Fruit fly (Drosophila melanogaster): ENCODE measurements around the gene Drsl2.

The Drsl2 gene

DNA sequence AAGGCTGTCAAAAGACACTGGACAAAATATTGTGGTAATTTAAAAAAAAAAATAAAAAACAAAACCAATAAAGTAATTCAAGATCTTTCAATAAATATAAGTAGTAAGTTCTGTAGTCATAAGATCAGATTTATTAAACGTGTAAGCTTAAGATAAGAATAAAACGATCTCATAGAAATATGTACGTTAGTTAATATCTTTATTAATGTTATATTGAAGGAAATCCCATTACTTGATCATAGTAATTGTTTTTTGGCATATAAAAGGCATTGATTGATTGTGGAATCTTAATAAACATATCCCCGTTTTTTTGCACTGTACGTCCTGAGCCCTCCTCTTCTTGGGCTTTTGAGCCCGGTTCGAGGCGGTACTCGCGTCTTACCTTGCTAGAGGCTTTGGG lies 29.1 kb downstream of the Drsl2 start:
- TF ChIP-seq woc (GFP tag; optimal IDR thresholded peaks at IDR 0.05) (peak; percentile 60), lola (GFP tag; optimal IDR thresholded peaks at IDR 0.05) (no peak), Vsx2 (GFP tag; optimal IDR thresholded peaks at IDR 0.05; ENCODE audit: partially characterized antibody) (no peak), foxo (GFP tag; optimal IDR thresholded peaks at IDR 0.05) (peak in 1 of 2 experiments; percentile 85), Dfd (GFP tag; optimal IDR thresholded peaks at IDR 0.05) (no peak), brk (GFP tag; optimal IDR thresholded peaks at IDR 0.05) (peak; percentile 76), Dif (GFP tag; optimal IDR thresholded peaks at IDR 0.05; ENCODE audit: partially characterized antibody) (no peak), sv (GFP tag; optimal IDR thresholded peaks at IDR 0.05) (peak; percentile 16), Rel (GFP tag; optimal IDR thresholded peaks at IDR 0.05) (no peak), Rel (tag; optimal IDR thresholded peaks at IDR 0.05) (peak; percentile 6), Jra (GFP tag; optimal IDR thresholded peaks at IDR 0.05) (peak; percentile 38), tai (GFP tag; optimal IDR thresholded peaks at IDR 0.05) (peak; percentile 52), rgr (GFP tag; optimal IDR thresholded peaks at IDR 0.05) (peak; percentile 77), dmrt93B (GFP tag; optimal IDR thresholded peaks at IDR 0.05) (peak; percentile 59), GATAd (GFP tag; optimal IDR thresholded peaks at IDR 0.05) (no peak), Sp1 (GFP tag; optimal IDR thresholded peaks at IDR 0.05) (peak; percentile 90), br (GFP tag; optimal IDR thresholded peaks at IDR 0.05) (peak; percentile 72), dsf (GFP tag; optimal IDR thresholded peaks at IDR 0.05; ENCODE audit: borderline replicate concordance) (peak; percentile 19), dl (GFP tag; optimal IDR thresholded peaks at IDR 0.05; ENCODE audit: insufficient read depth in 1 of 2, partially characterized antibody in 2 of 2) (no peak), ey (GFP tag; optimal IDR thresholded peaks at IDR 0.05) (peak; percentile 79), Myc (optimal IDR thresholded peaks at IDR 0.05) (no peak), Hr78 (GFP tag; optimal IDR thresholded peaks at IDR 0.05) (no peak), jim (GFP tag; optimal IDR thresholded peaks at IDR 0.05) (no peak), Abd-B (GFP tag; optimal IDR thresholded peaks at IDR 0.05) (no peak), Hr83 (GFP tag; optimal IDR thresholded peaks at IDR 0.05; ENCODE audit: poor library complexity, severe bottlenecking) (no peak), HLH106 (tag; optimal IDR thresholded peaks at IDR 0.05) (peak; percentile 78), Hnf4 (GFP tag; optimal IDR thresholded peaks at IDR 0.05) (peak; percentile 78), sage (GFP tag; optimal IDR thresholded peaks at IDR 0.05) (peak; percentile 11), OdsH (GFP tag; optimal IDR thresholded peaks at IDR 0.05) (peak; percentile 85), h (GFP tag; optimal IDR thresholded peaks at IDR 0.05) (peak; percentile 85), CG32264 (GFP tag; optimal IDR thresholded peaks at IDR 0.05) (peak; percentile 23), pan (optimal IDR thresholded peaks at IDR 0.05) (no peak), psq (GFP tag; optimal IDR thresholded peaks at IDR 0.05) (peak; percentile 85), usp (GFP tag; optimal IDR thresholded peaks at IDR 0.05) (no peak), Mio (GFP tag; optimal IDR thresholded peaks at IDR 0.05) (no peak), CrebA (GFP tag; optimal IDR thresholded peaks at IDR 0.05; ENCODE audit: borderline replicate concordance) (no peak), fru (GFP tag; optimal IDR thresholded peaks at IDR 0.05) (peak; percentile 88), CG9705 (GFP tag; optimal IDR thresholded peaks at IDR 0.05) (peak; percentile 60), N (GFP tag; optimal IDR thresholded peaks at IDR 0.05) (no peak)

DNA sequence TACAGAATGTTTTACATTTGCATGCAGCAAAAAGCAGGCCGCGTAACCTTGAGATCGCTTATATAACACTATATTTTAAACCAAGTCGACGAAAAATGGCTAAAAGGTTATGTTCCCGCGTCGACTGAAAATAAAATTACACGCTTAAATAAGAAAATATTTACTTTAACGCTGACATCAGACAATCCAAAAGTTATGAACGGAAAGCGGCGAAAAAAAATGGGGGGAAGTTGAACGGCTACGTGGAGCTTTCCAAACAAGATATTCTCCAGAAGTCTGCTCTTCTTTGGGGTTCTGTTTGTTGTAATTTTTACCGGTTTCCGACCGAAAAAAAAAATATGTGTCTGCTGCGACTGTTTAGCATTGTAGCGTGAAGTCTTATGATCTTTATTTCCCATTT lies 30.4 kb downstream of the Drsl2 start:
- TF ChIP-seq brk (GFP tag; optimal IDR thresholded peaks at IDR 0.05) (peak; percentile 15), lola (GFP tag; optimal IDR thresholded peaks at IDR 0.05) (no peak), GATAd (GFP tag; optimal IDR thresholded peaks at IDR 0.05) (no peak), fru (GFP tag; optimal IDR thresholded peaks at IDR 0.05) (peak; percentile 5), br (GFP tag; optimal IDR thresholded peaks at IDR 0.05) (no peak), foxo (GFP tag; optimal IDR thresholded peaks at IDR 0.05) (peak in 1 of 2 experiments; percentile 1)

DNA sequence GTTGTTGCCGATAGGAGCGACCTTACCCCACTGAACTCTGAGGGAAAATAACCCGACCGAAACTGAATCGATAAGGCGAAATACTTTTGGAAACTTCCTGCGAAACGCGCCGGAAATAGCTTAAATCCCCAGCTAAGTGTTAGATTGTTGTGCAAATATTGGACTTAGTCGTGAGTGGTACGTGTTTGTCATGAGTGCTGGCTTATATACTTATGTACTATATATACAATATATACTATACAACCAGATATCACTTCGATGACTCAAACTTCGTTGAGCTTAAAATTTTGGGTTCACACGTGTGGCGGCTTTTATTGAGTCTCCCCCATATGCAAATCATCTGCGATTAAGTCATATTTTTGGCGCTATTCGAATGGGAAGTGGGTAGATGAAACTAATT lies 32.1 kb downstream of the Drsl2 start:
- TF ChIP-seq Sp1 (GFP tag; optimal IDR thresholded peaks at IDR 0.05) = no peak
